Worm (Caenorhabditis elegans): Measurements from ENCODE around the gene F27E5.9.

Gene F27E5.9

DNA sequence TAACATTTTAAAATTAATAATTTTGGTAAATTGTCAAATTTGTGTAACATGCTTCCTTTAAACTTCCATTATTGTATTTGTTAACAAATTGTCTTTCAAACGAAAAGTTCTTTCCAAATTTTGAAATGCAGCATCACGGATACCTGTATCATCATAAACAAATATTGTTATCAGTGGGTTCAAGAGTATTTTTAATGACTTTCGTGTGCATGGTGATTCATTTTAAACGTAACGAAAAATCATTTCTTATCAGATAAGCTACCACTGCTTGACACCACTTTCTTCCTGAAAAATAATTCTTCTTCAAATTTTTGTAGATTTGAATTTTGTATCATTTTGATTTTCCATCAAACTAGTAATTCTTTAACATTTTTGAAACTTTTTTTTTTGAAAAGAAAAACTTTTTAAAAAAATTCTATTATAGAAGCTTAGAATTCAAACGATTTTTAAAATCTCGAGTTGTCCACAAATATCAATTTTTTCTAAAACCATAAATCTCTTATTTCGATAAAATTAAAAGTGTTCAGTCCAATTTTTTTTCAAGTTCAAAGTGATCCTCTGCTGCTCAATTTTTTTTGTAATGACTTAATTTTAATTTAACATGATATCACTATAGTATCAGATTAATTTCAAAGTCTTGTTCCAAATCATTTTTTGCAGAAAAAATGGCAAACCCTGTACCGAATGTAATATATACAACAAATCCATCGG, at the start of gene F27E5.9:
Gene F27E5.9 (plus strand): TSS at position 661 of the 711 bp plus-strand sequence.
- TF ChIP-seq elt-2 (tag; optimal IDR thresholded peaks at IDR 0.05) (peak; percentile 66), tbx-7 (tag; optimal IDR thresholded peaks at IDR 0.05) (no peak)

DNA sequence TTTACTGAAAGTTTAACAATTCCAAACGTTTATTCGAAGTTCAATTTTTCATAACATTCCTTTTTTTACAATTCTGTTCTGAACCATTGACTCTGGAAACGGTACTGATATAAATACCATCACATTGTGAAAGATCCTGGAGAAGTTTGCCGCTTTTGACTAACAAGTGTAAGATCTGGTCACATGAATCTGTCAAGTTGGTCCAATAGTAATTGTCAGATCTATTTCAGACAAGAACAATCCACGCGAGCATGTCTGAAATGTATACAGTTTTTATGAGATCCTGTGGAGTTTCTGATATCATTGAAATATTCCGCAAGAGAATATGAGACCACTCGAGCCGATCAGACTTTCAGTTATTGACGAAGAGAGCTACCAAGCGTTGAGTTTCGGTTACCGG, 41.6 kb upstream of the F27E5.9 start:
- TF ChIP-seq pha-4 (tag; optimal IDR thresholded peaks at IDR 0.05) (no peak), ceh-6 (GFP tag; optimal IDR thresholded peaks at IDR 0.05) (no peak), sox-2 (GFP tag; IDR thresholded peaks at IDR 0.05) (no peak), C38D4.7 (GFP tag; optimal IDR thresholded peaks at IDR 0.05) (no peak), sdc-2 (tag; optimal IDR thresholded peaks at IDR 0.05) (no peak), gmeb-2 (tag; optimal IDR thresholded peaks at IDR 0.05) (no peak), dve-1 (tag; optimal IDR thresholded peaks at IDR 0.05) (no peak), ceh-45 (GFP tag; IDR thresholded peaks at IDR 0.05) (no peak), C08G9.2 (tag; optimal IDR thresholded peaks at IDR 0.05) (no peak), rnt-1 (tag; optimal IDR thresholded peaks at IDR 0.05) (no peak), ahr-1 (tag; optimal IDR thresholded peaks at IDR 0.05) (no peak), fkh-10 (GFP tag; optimal IDR thresholded peaks at IDR 0.05) (no peak)

DNA sequence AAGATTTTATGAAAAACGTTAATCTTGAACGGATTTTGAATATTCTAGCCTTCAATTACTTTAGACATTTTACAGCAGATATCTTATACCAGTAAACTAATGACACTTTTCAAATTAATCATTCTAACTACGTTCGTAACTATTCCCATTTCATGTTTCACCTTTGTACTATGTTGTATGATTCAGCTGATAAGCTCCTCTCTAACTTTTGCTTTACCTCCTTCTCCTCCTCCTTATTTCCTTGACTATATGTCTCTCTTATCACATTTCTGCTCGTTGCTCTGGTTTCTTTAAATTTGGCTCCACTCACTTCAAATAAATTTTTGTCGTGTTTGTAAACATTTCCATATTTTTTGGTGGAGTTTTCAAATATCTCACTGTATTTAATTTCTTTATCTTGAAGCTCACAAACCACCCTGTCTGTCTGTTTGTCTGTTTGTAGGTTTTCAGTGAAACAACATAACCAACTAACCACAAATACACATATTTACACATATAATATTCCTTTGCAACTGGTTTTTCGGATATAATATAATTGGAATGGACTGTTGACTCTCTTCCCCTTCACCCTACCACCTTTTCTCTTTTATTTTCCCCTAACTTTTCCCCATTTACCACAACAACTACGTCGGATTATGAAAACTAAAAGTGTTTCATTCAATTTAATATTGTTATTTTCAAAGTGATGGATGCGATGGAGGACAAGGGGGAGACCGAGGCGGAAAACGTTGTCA, 40.4 kb upstream of the F27E5.9 start, which contains the start of gene lact-2:
Gene lact-2 (plus strand): TSS at position 684 of the 734 bp plus-strand sequence.
- TF ChIP-seq ref-2 (tag; optimal IDR thresholded peaks at IDR 0.05) = no peak
- TF ChIP-seq madf-2 (tag; optimal IDR thresholded peaks at IDR 0.05) = no peak
- no peak for TF ChIP-seq fkh-10 (GFP tag; optimal IDR thresholded peaks at IDR 0.05)
- no peak for TF ChIP-seq nhr-232 (tag; optimal IDR thresholded peaks at IDR 0.05)
- TF ChIP-seq che-1 (tag; optimal IDR thresholded peaks at IDR 0.05) = no peak
- no peak for TF ChIP-seq tbx-7 (tag; optimal IDR thresholded peaks at IDR 0.05)
- no peak for TF ChIP-seq hlh-30 (tag; optimal IDR thresholded peaks at IDR 0.05; ENCODE audit: insufficient read depth)
- no peak for TF ChIP-seq sdc-2 (tag; optimal IDR thresholded peaks at IDR 0.05)
- no peak for TF ChIP-seq C08G9.2 (tag; optimal IDR thresholded peaks at IDR 0.05)
- no peak for TF ChIP-seq ets-4 (tag; optimal IDR thresholded peaks at IDR 0.05)
- no peak for TF ChIP-seq ceh-2 (tag; optimal IDR thresholded peaks at IDR 0.05)
- no peak for TF ChIP-seq ceh-48 (tag; optimal IDR thresholded peaks at IDR 0.05)
- no peak for TF ChIP-seq dve-1 (tag; optimal IDR thresholded peaks at IDR 0.05)
- no peak for TF ChIP-seq unc-3 (GFP tag; conservative IDR thresholded peaks at IDR 0.05)
- TF ChIP-seq unc-3 (tag; optimal IDR thresholded peaks at IDR 0.05) = no peak
- no peak for TF ChIP-seq mec-3 (tag; optimal IDR thresholded peaks at IDR 0.05; ENCODE audit: borderline replicate concordance)
- no peak for TF ChIP-seq rnt-1 (tag; optimal IDR thresholded peaks at IDR 0.05)
- TF ChIP-seq nfya-1 (tag; optimal IDR thresholded peaks at IDR 0.05) = no peak
- no peak for TF ChIP-seq pag-3 (tag; optimal IDR thresholded peaks at IDR 0.05; ENCODE audit: borderline replicate concordance)
- no peak for TF ChIP-seq dmd-4 (tag; optimal IDR thresholded peaks at IDR 0.05; ENCODE audit: borderline replicate concordance)
- no peak for TF ChIP-seq sox-2 (GFP tag; IDR thresholded peaks at IDR 0.05)

DNA sequence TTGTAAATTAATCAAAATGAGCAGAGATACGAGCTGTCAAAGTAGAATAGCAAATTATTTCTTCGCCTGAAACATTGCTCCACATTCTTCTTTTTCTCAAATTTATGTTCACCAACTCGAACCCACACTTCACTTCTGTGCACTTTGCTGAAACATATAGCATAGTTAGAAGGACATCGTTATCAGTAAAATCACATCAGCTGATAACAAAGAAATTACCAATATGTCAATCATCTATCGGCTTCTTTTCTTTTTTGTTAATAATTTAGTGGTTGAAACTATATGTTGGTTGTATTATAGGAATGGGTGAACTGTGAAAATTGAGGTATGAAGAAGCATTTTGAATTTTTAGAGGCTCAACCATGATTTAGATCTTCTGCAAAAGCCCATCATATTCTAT, 39.5 kb upstream of the F27E5.9 start:
- peak; percentile 74 for TF ChIP-seq elt-2 (tag; optimal IDR thresholded peaks at IDR 0.05)
- no peak for TF ChIP-seq fax-1 (tag; optimal IDR thresholded peaks at IDR 0.05)

DNA sequence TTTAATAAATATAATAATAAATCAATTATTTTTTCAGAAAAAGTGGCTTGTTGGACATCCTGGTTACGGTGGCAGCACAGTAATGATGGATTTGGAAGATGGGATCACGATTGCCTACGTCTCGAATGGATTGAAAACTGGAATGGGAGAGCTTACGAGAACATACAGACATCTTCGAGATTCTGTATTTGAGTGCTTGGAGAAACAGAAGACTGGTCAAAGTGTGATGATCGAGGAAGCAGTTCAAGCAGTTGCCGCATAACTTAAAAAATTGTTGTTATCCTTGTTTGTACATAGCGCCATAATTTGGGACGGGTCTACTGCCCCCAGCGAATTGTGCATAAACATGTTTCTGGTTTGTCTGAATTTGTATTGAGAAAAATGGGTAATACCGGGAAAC, 36.3 kb upstream of the F27E5.9 start:
- no peak for TF ChIP-seq F13H6.1 (tag; optimal IDR thresholded peaks at IDR 0.05)
- no peak for TF ChIP-seq lim-6 (tag; optimal IDR thresholded peaks at IDR 0.05)
- no peak for TF ChIP-seq ceh-18 (tag; optimal IDR thresholded peaks at IDR 0.05)
- TF ChIP-seq K09A11.1 (tag; optimal IDR thresholded peaks at IDR 0.05; ENCODE audit: insufficient read depth) = no peak
- no peak for TF ChIP-seq che-1 (tag; optimal IDR thresholded peaks at IDR 0.05)
- TF ChIP-seq sdc-2 (tag; optimal IDR thresholded peaks at IDR 0.05) = no peak
- no peak for TF ChIP-seq syd-9 (tag; optimal IDR thresholded peaks at IDR 0.05)
- no peak for TF ChIP-seq unc-55 (GFP tag; optimal IDR thresholded peaks at IDR 0.05)
- TF ChIP-seq pqm-1 (tag; optimal IDR thresholded peaks at IDR 0.05) = no peak
- TF ChIP-seq elt-4 (tag; optimal IDR thresholded peaks at IDR 0.05) = no peak
- TF ChIP-seq hlh-8 (tag; optimal IDR thresholded peaks at IDR 0.05) = no peak
- no peak for TF ChIP-seq unc-42 (tag; optimal IDR thresholded peaks at IDR 0.05)
- no peak for TF ChIP-seq elt-2 (tag; optimal IDR thresholded peaks at IDR 0.05)
- TF ChIP-seq rnt-1 (tag; optimal IDR thresholded peaks at IDR 0.05) = no peak
- no peak for TF ChIP-seq ceh-19 (GFP tag; optimal IDR thresholded peaks at IDR 0.05)
- no peak for TF ChIP-seq pha-4 (tag; optimal IDR thresholded peaks at IDR 0.05)
- no peak for TF ChIP-seq pat-9 (tag; optimal IDR thresholded peaks at IDR 0.05)
- no peak for TF ChIP-seq K02D7.2 (tag; optimal IDR thresholded peaks at IDR 0.05)
- TF ChIP-seq ceh-6 (GFP tag; optimal IDR thresholded peaks at IDR 0.05) = no peak
